Fruit fly (Drosophila melanogaster) whole organism, prepupa: ENCODE measurements around the gene CG4455.

Source experiments
- CG10669 ChIP-seq: fragments of 200-800 bp; sonication (Bioruptor generic); optimal IDR thresholded peaks from 3 replicates; lab custom pipeline; 2018; ENCODE audit warnings: missing biosample characterization, mild to moderate bottlenecking, missing genetic modification characterization, moderate library complexity
- CG11902 ChIP-seq: fragments of 200-800 bp; sonication (Bioruptor generic); optimal IDR thresholded peaks from 3 replicates; lab custom pipeline; 2016; ENCODE audit warnings: missing biosample characterization, missing genetic modification characterization
- CG16779 ChIP-seq: fragments of 200-800 bp; sonication (Bioruptor generic); optimal IDR thresholded peaks from 3 replicates; lab custom pipeline; 2017; ENCODE audit warnings: missing biosample characterization, mild to moderate bottlenecking, missing genetic modification characterization
- Hr39 ChIP-seq: fragments of 200-800 bp; sonication (Bioruptor generic); optimal IDR thresholded peaks from 2 replicates; lab custom pipeline; 2016; ENCODE audit warnings: missing biosample characterization, missing genetic modification characterization
- OdsH ChIP-seq: fragments of 200-800 bp; sonication (Bioruptor generic); optimal IDR thresholded peaks from 3 replicates; lab custom pipeline; 2016; ENCODE audit warnings: missing biosample characterization, missing genetic modification characterization
- Sox15 ChIP-seq: fragments of 200-800 bp; sonication (Bioruptor generic); optimal IDR thresholded peaks from 3 replicates; lab custom pipeline; 2016; ENCODE audit warnings: missing biosample characterization, missing genetic modification characterization
- svp ChIP-seq: fragments of 200-800 bp; sonication (Bioruptor generic); peaks from one replicate; lab custom pipeline; 2016; ENCODE audit warnings: missing biosample characterization, missing genetic modification characterization

DNA sequence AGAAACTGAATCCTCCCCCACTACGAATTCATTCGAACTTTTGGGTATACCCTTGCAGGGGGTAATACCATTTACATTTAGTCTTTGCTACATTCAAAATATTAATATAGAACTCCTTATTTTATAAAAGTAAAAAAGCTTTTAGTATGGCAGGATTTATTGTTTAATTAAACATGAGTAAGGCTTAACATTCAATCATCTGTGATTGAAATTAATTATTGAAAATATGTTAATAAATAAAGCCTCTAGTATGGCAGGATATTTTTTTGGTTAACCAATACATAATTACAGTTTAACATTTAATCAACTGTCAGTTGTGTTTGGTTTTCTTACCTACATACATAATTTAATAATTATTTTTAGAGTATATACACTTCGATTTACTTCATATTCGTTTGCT, 22.0 kb downstream of the CG4455 start:
- TF ChIP-seq CG16779 (tag; lab: Kevin White, UChicago) (no peak), Hr39 (GFP tag; lab: Kevin White, UChicago) (no peak), svp (GFP tag; lab: Kevin White, UChicago) (no peak), CG10669 (no peak), CG11902 (GFP tag; lab: Kevin White, UChicago) (no peak), Sox15 (GFP tag; lab: Kevin White, UChicago) (no peak), OdsH (GFP tag; lab: Kevin White, UChicago) (no peak)
